Fruit fly (Drosophila melanogaster): ENCODE measurements around the gene CG13056.

DNA sequence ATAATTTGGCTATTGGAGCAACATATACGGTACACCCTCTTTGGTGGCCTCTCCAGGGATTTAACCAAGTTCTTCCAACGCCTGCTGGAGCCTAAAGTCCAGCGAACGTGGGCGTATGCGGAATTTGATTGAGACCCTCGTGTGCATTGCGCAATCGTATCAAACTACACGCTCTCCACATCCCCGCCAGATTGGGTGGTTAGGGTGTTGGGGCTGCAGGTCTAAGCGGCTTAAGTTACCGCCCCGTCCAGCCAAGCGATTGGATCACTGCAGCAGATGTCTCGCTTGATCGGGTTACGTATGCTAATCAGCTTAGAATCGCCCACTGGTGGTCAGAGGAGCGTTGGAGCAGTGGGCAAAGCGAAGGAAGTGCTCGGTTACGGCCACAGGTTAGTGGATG, 2.4 kb upstream of the CG13056 start, which contains the start of gene CG33060:
- TF ChIP-seq CG8478 (optimal IDR thresholded peaks at IDR 0.05) (no peak), CTCF (optimal IDR thresholded peaks at IDR 0.05) (no peak)
